Fruit fly (Drosophila melanogaster) whole organism, adult: ENCODE data around the gene CG31675.

Source experiments
- CG7101 ChIP-seq: fragments of 200-800 bp; sonication (Bioruptor generic); optimal IDR thresholded peaks from 2 replicates; lab custom pipeline; 2018; ENCODE audit warnings: missing biosample characterization, mild to moderate bottlenecking, missing genetic modification characterization, moderate library complexity
- ovo ChIP-seq: fragments of 200-800 bp; sonication (Bioruptor generic); optimal IDR thresholded peaks from 2 replicates; lab custom pipeline; 2016; ENCODE audit warnings: missing biosample characterization, missing genetic modification characterization

- TF ChIP-seq CG7101 (tag; lab: Kevin White, UChicago) (no peak), ovo (GFP tag; lab: Kevin White, UChicago) (no peak)
These were observed 15.4 kb upstream of the CG31675 start, which contains the start of gene twit for dm6 chr2L:20852092-20852628.
